Worm (Caenorhabditis elegans): Measurements from ENCODE around the gene enri-2.
A peak's percentile ranks its signal among the peaks of the same experiment; 100 is the strongest.

ce11 chrX:14505578-14506353 is 39.9 kb upstream of the enri-2 start:
- TF ChIP-seq set-16 (GFP tag; IDR thresholded peaks at IDR 0.05) (peak; percentile 68), nhr-48 (tag; optimal IDR thresholded peaks at IDR 0.05) (peak; percentile 60), lsy-2 (tag; optimal IDR thresholded peaks at IDR 0.05) (no peak), aha-1 (tag) (peak; percentile 92), nhr-25 (tag; optimal IDR thresholded peaks at IDR 0.05; ENCODE audit: borderline replicate concordance, insufficient read depth) (no peak), egl-27 (tag; optimal IDR thresholded peaks at IDR 0.05) (no peak), ceh-82 (tag; optimal IDR thresholded peaks at IDR 0.05) (no peak)

Data from whole organism, L4 larva.